Fruit fly (Drosophila melanogaster) whole organism, embryonic: Measurements from ENCODE around the gene pbl.

Experiments
- CG10431 ChIP-seq: fragments of 200-800 bp; sonication (Bioruptor generic); optimal IDR thresholded peaks from 3 replicates; lab custom pipeline; 2018; ENCODE audit warnings: missing biosample characterization, mild to moderate bottlenecking, missing genetic modification characterization
- CG11695 ChIP-seq: fragments of 200-800 bp; sonication (Bioruptor generic); IDR thresholded peaks from 3 replicates; pipeline ENCODE4 v1.3.6; 2022; ENCODE audit warnings: missing biosample characterization, missing genetic modification characterization
- CG12104 ChIP-seq: fragments of 200-800 bp; sonication (Bioruptor generic); optimal IDR thresholded peaks from 3 replicates; lab custom pipeline; 2016; ENCODE audit warnings: missing biosample characterization, missing genetic modification characterization
- CG12219 ChIP-seq: fragments of 200-800 bp; sonication (Bioruptor generic); optimal IDR thresholded peaks from 3 replicates; lab custom pipeline; 2018; ENCODE audit warnings: missing biosample characterization, mild to moderate bottlenecking, missing genetic modification characterization
- CG12942 ChIP-seq: fragments of 200-800 bp; sonication (Bioruptor generic); optimal IDR thresholded peaks from 3 replicates; lab custom pipeline; 2016; ENCODE audit warnings: missing biosample characterization, missing genetic modification characterization
- CG13123 ChIP-seq: fragments of 200-800 bp; sonication (Bioruptor generic); optimal IDR thresholded peaks from 2 replicates; lab custom pipeline; 2016; ENCODE audit warnings: missing biosample characterization, missing genetic modification characterization
- CG14441 ChIP-seq: fragments of 200-800 bp; sonication (Bioruptor generic); IDR thresholded peaks from 2 replicates; pipeline ENCODE4 v1.3.6; 2022; ENCODE audit warnings: missing biosample characterization, missing genetic modification characterization
- CG14710 ChIP-seq: fragments of 200-800 bp; sonication (Bioruptor generic); optimal IDR thresholded peaks from 3 replicates; lab custom pipeline; 2019; ENCODE audit warnings: missing biosample characterization, mild to moderate bottlenecking, missing genetic modification characterization, moderate library complexity
- CG15073 ChIP-seq: fragments of 200-800 bp; sonication (Bioruptor generic); optimal IDR thresholded peaks from 2 replicates; lab custom pipeline; 2016; ENCODE audit warnings: missing biosample characterization, missing genetic modification characterization
- CG16813 ChIP-seq: fragments of 200-800 bp; sonication (Bioruptor generic); IDR thresholded peaks from 3 replicates; pipeline ENCODE4 v1.3.6; 2022; ENCODE audit warnings: missing biosample characterization, missing genetic modification characterization; ENCODE audit not compliant: partially characterized antibody
- CG16815 ChIP-seq: fragments of 200-800 bp; sonication (Bioruptor generic); optimal IDR thresholded peaks from 3 replicates; lab custom pipeline; 2017; ENCODE audit warnings: missing biosample characterization, mild to moderate bottlenecking, missing genetic modification characterization
- CG17186 ChIP-seq: fragments of 200-800 bp; sonication (Bioruptor generic); optimal IDR thresholded peaks from 3 replicates; lab custom pipeline; 2017; ENCODE audit warnings: missing biosample characterization, missing genetic modification reagents, missing genetic modification characterization
- CG17912 ChIP-seq: fragments of 200-800 bp; sonication (Bioruptor generic); optimal IDR thresholded peaks from 2 replicates; lab custom pipeline; 2018; ENCODE audit warnings: missing biosample characterization, mild to moderate bottlenecking, missing genetic modification characterization
- CG3847 ChIP-seq: fragments of 200-800 bp; sonication (Bioruptor generic); IDR thresholded peaks from 2 replicates; pipeline ENCODE4 v1.3.6; 2022; ENCODE audit warnings: missing biosample characterization, missing genetic modification characterization
- CG4424 ChIP-seq: fragments of 200-800 bp; sonication (Bioruptor generic); optimal IDR thresholded peaks from 3 replicates; lab custom pipeline; 2016; ENCODE audit warnings: missing biosample characterization, missing genetic modification characterization
- CG6791 ChIP-seq: fragments of 200-800 bp; sonication (Bioruptor generic); IDR thresholded peaks from 3 replicates; pipeline ENCODE4 v1.3.6; 2022; ENCODE audit warnings: missing biosample characterization, missing genetic modification characterization; ENCODE audit not compliant: partially characterized antibody
- CG7357 ChIP-seq: fragments of 200-800 bp; sonication (Bioruptor generic); IDR thresholded peaks from 3 replicates; pipeline ENCODE4 v1.3.6; 2022; ENCODE audit warnings: missing biosample characterization, missing genetic modification characterization
- CG8281 ChIP-seq: fragments of 200-800 bp; sonication (Bioruptor generic); optimal IDR thresholded peaks from 2 replicates; lab custom pipeline; 2018; ENCODE audit warnings: missing biosample characterization, mild to moderate bottlenecking, missing genetic modification characterization, moderate library complexity
- CG8765 ChIP-seq: fragments of 200-800 bp; sonication (Bioruptor generic); IDR thresholded peaks from 2 replicates; pipeline ENCODE4 v1.3.6; 2022; ENCODE audit warnings: missing biosample characterization, missing genetic modification characterization
- CG8944 ChIP-seq: fragments of 200-800 bp; sonication (Bioruptor generic); optimal IDR thresholded peaks from 3 replicates; lab custom pipeline; 2016; ENCODE audit warnings: missing biosample characterization, missing genetic modification characterization
- CTCF ChIP-seq: fragments of 200-800 bp; sonication (Bioruptor generic); optimal IDR thresholded peaks from 2 replicates; lab custom pipeline; 2017; ENCODE audit warnings: missing biosample characterization, mild to moderate bottlenecking, missing genetic modification characterization, moderate library complexity
- D ChIP-seq, 2 experiments: fragments of 200-800 bp in 1 of 2; fragments of >200 bp in 1 of 2; sonication (Bioruptor generic) in 1 of 2; optimal IDR thresholded peaks; 2 replicates in 1 of 2; 3 replicates in 1 of 2; lab custom pipeline; 2017; ENCODE audit warnings: mild to moderate bottlenecking in 1 of 2, missing biosample characterization in 1 of 2, missing genetic modification characterization in 1 of 2, missing genetic modification reagents in 1 of 2
- Dll ChIP-seq: fragments of 200-800 bp; sonication (Bioruptor generic); IDR thresholded peaks from 4 replicates; pipeline ENCODE4 v1.3.6; 2022; ENCODE audit warnings: missing biosample characterization, missing genetic modification characterization; ENCODE audit not compliant: partially characterized antibody
- Doc2 ChIP-seq: fragments of 200-800 bp; sonication (Bioruptor generic); IDR thresholded peaks from 2 replicates; pipeline ENCODE4 v1.3.6; 2022; ENCODE audit warnings: missing biosample characterization, missing genetic modification characterization
- Doc3 ChIP-seq: fragments of 200-800 bp; sonication (Bioruptor generic); IDR thresholded peaks from 3 replicates; pipeline ENCODE4 v1.3.6; 2022; ENCODE audit warnings: missing biosample characterization, missing genetic modification characterization; ENCODE audit not compliant: partially characterized antibody
- Fer3 ChIP-seq: fragments of 200-800 bp; sonication (Bioruptor generic); optimal IDR thresholded peaks from 2 replicates; lab custom pipeline; 2018; ENCODE audit warnings: missing biosample characterization, mild to moderate bottlenecking, missing genetic modification characterization, moderate library complexity
- HLH4C ChIP-seq: fragments of 200-800 bp; sonication (Bioruptor generic); IDR thresholded peaks from 3 replicates; pipeline ENCODE4 v1.3.6; 2022; ENCODE audit warnings: missing biosample characterization, missing genetic modification characterization; ENCODE audit not compliant: partially characterized antibody
- Hey ChIP-seq: fragments of 200-800 bp; sonication (Bioruptor generic); optimal IDR thresholded peaks from 3 replicates; lab custom pipeline; 2018; ENCODE audit warnings: missing biosample characterization, mild to moderate bottlenecking, missing genetic modification characterization
- NfI ChIP-seq: fragments of 200-800 bp; sonication (Bioruptor generic); optimal IDR thresholded peaks from 3 replicates; lab custom pipeline; 2018; ENCODE audit warnings: missing biosample characterization, mild to moderate bottlenecking, missing genetic modification characterization, moderate library complexity
- Xbp1 ChIP-seq: fragments of 200-800 bp; sonication (Bioruptor generic); optimal IDR thresholded peaks from 3 replicates; lab custom pipeline; 2016; ENCODE audit warnings: missing biosample characterization, mild to moderate bottlenecking, missing genetic modification characterization
- YL-1 ChIP-seq: fragments of 200-800 bp; sonication (Bioruptor generic); optimal IDR thresholded peaks from 3 replicates; lab custom pipeline; 2017; ENCODE audit warnings: missing biosample characterization, mild to moderate bottlenecking, missing genetic modification characterization
- chif ChIP-seq, 2 experiments: fragments of 200-800 bp; sonication (Bioruptor generic); optimal IDR thresholded peaks; 3 replicates each; lab custom pipeline; 2016; ENCODE audit warnings: missing biosample characterization in 2 of 2, missing genetic modification characterization in 2 of 2
- dan ChIP-seq: fragments of 200-800 bp; sonication (Bioruptor generic); IDR thresholded peaks from 2 replicates; pipeline ENCODE4 v1.3.6; 2022; ENCODE audit warnings: missing biosample characterization, missing genetic modification characterization
- danr ChIP-seq: fragments of 200-800 bp; sonication (Bioruptor generic); IDR thresholded peaks from 2 replicates; pipeline ENCODE4 v1.3.6; 2022; ENCODE audit warnings: missing biosample characterization, missing genetic modification characterization
- dimm ChIP-seq: fragments of 200-800 bp; sonication (Bioruptor generic); IDR thresholded peaks from 2 replicates; pipeline ENCODE4 v1.3.6; 2022; ENCODE audit warnings: missing biosample characterization, missing genetic modification characterization
- dpn ChIP-seq, 2 experiments: fragments of 200-800 bp; sonication (Bioruptor generic); optimal IDR thresholded peaks; 3 replicates each; lab custom pipeline; 2016; ENCODE audit warnings: missing biosample characterization in 2 of 2, missing genetic modification characterization in 2 of 2
- emc ChIP-seq: fragments of 200-800 bp; sonication (Bioruptor generic); optimal IDR thresholded peaks from 2 replicates; lab custom pipeline; 2016; ENCODE audit warnings: missing biosample characterization, missing genetic modification characterization
- en ChIP-seq: fragments of 200-800 bp; sonication (Bioruptor generic); optimal IDR thresholded peaks from 2 replicates; lab custom pipeline; 2016; ENCODE audit warnings: missing biosample characterization, missing genetic modification characterization
- hkb ChIP-seq, 2 experiments: fragments of 200-800 bp in 1 of 2; fragments of >200 bp in 1 of 2; sonication (Bioruptor generic) in 1 of 2; IDR thresholded peaks in 1 of 2; optimal IDR thresholded peaks in 1 of 2; 2 replicates each; pipeline versions ENCODE4 v1.3.6 to Lab custom; 2017 to 2022; ENCODE audit warnings: missing biosample characterization in 1 of 2, missing genetic modification characterization in 1 of 2
- lmd ChIP-seq: fragments of 200-800 bp; sonication (Bioruptor generic); IDR thresholded peaks from 2 replicates; pipeline ENCODE4 v1.3.6; 2022; ENCODE audit warnings: missing biosample characterization, missing genetic modification characterization
- org-1 ChIP-seq: fragments of 200-800 bp; sonication (Bioruptor generic); optimal IDR thresholded peaks from 2 replicates; lab custom pipeline; 2017; ENCODE audit warnings: missing biosample characterization, missing genetic modification characterization
- pum ChIP-seq: fragments of 200-800 bp; sonication (Bioruptor generic); optimal IDR thresholded peaks from 2 replicates; lab custom pipeline; 2016; ENCODE audit warnings: missing biosample characterization, missing genetic modification characterization
- shn ChIP-seq: fragments of 200-800 bp; sonication (Bioruptor generic); optimal IDR thresholded peaks from 3 replicates; lab custom pipeline; 2016; ENCODE audit warnings: missing biosample characterization, missing genetic modification characterization
- slbo ChIP-seq: fragments of 200-800 bp; sonication (Bioruptor generic); IDR thresholded peaks from 2 replicates; pipeline ENCODE4 v1.3.6; 2022; ENCODE audit warnings: missing biosample characterization, missing genetic modification characterization
- sna ChIP-seq: fragments of 200-800 bp; sonication (Bioruptor generic); IDR thresholded peaks from 2 replicates; pipeline ENCODE4 v1.3.6; 2022; ENCODE audit warnings: missing biosample characterization, missing genetic modification characterization; ENCODE audit not compliant: partially characterized antibody
- sob ChIP-seq: fragments of 200-800 bp; sonication (Bioruptor generic); IDR thresholded peaks from 2 replicates; pipeline ENCODE4 v1.3.6; 2022; ENCODE audit warnings: missing biosample characterization, missing genetic modification characterization
- stc ChIP-seq: fragments of 200-800 bp; sonication (Bioruptor generic); IDR thresholded peaks from 2 replicates; pipeline ENCODE4 v1.3.6; 2022; ENCODE audit warnings: missing biosample characterization, missing genetic modification characterization
- ttk ChIP-seq: fragments of 200-800 bp; sonication (Bioruptor generic); IDR thresholded peaks from 2 replicates; pipeline ENCODE4 v2.1.2; 2022; ENCODE audit warnings: missing biosample characterization, missing genetic modification characterization
- unpg ChIP-seq: fragments of 200-800 bp; sonication (Bioruptor generic); optimal IDR thresholded peaks from 3 replicates; lab custom pipeline; 2018; ENCODE audit warnings: missing biosample characterization, mild to moderate bottlenecking, missing genetic modification characterization, moderate library complexity
- vfl ChIP-seq: fragments of 200-800 bp; sonication (Bioruptor generic); optimal IDR thresholded peaks from 2 replicates; lab custom pipeline; 2016; ENCODE audit warnings: missing biosample characterization, missing genetic modification characterization
- wdn ChIP-seq: fragments of 200-800 bp; sonication (Bioruptor generic); IDR thresholded peaks from 2 replicates; pipeline ENCODE4 v1.3.6; 2022; ENCODE audit warnings: missing biosample characterization, missing genetic modification characterization
- yki ChIP-seq: fragments of >200 bp; optimal IDR thresholded peaks from 3 replicates; lab custom pipeline; 2018

The pbl gene

dm6 chr3L:7947880-7948286, 36.1 kb upstream of the pbl start, which contains the start of gene exex (continued):
- no peak for TF ChIP-seq lmd
- no peak for TF ChIP-seq stc
- no peak for TF ChIP-seq CG8281 (tag; lab: Kevin White, UChicago)
- no peak for TF ChIP-seq wdn
- no peak for TF ChIP-seq Dll (GFP tag; lab: Robert Waterston, UW)
- peak; percentile 4 for TF ChIP-seq Hey (tag; lab: Kevin White, UChicago)
- TF ChIP-seq NfI = no peak
- TF ChIP-seq CG11695 (GFP tag; lab: Robert Waterston, UW) = no peak
- TF ChIP-seq Fer3 = no peak
- no peak for TF ChIP-seq Xbp1 (GFP tag; lab: Kevin White, UChicago)
- TF ChIP-seq dpn (GFP tag; optimal IDR thresholded peaks at IDR 0.05; lab: Kevin White, UChicago) = no peak
- 0 out of 3 replicates have a peak, but pooled peaks have one; percentile 17 for TF ChIP-seq CG6791 (GFP tag; lab: Robert Waterston, UW)
- TF ChIP-seq sob (GFP tag; lab: Robert Waterston, UW) = no peak
- TF ChIP-seq CG8944 (GFP tag; lab: Kevin White, UChicago) = no peak
- TF ChIP-seq CG14441 (GFP tag; lab: Robert Waterston, UW) = no peak
- TF ChIP-seq CG12219 (GFP tag; lab: Kevin White, UChicago) = no peak
- TF ChIP-seq Doc3 (GFP tag; lab: Robert Waterston, UW) = no peak
- no peak for TF ChIP-seq CG10431
- TF ChIP-seq CG16813 (GFP tag; lab: Robert Waterston, UW) = peak; percentile 16; the same call in 1 of the 3 replicates
- TF ChIP-seq emc (GFP tag; lab: Kevin White, UChicago) = no peak
- TF ChIP-seq CG12104 = no peak
- no peak for TF ChIP-seq ttk (GFP tag; lab: Robert Waterston, UW)
- TF ChIP-seq en (GFP tag; lab: Kevin White, UChicago) = no peak
- TF ChIP-seq yki = peak; percentile 48
- no peak for TF ChIP-seq CTCF (GFP tag; lab: Kevin White, UChicago)
- TF ChIP-seq CG15073 (GFP tag; lab: Kevin White, UChicago) = no peak
- no peak for TF ChIP-seq slbo
- TF ChIP-seq CG13123 (GFP tag; lab: Kevin White, UChicago) = no peak
- TF ChIP-seq sna (GFP tag; lab: Robert Waterston, UW) = peak; percentile 44; the same call in 1 of the 2 replicates
- no peak for TF ChIP-seq danr (GFP tag; lab: Robert Waterston, UW)
- TF ChIP-seq CG8765 (GFP tag; lab: Robert Waterston, UW) = no peak
- TF ChIP-seq YL-1 (GFP tag; lab: Kevin White, UChicago) = no peak
- TF ChIP-seq CG4424 (GFP tag; lab: Kevin White, UChicago) = no peak
- no peak for TF ChIP-seq shn
- peak; percentile 1 for TF ChIP-seq unpg (GFP tag; lab: Kevin White, UChicago)
- no peak for TF ChIP-seq Doc2
- TF ChIP-seq dimm (GFP tag; lab: Robert Waterston, UW) = no peak
- no peak for TF ChIP-seq D (optimal IDR thresholded peaks at IDR 0.05; lab: Kevin White, UChicago)
- TF ChIP-seq D (GFP tag; optimal IDR thresholded peaks at IDR 0.05; lab: Kevin White, UChicago) = no peak
- TF ChIP-seq CG16815 (GFP tag; lab: Kevin White, UChicago) = no peak
- no peak for TF ChIP-seq chif (GFP tag; optimal IDR thresholded peaks at IDR 0.05; lab: Kevin White, UChicago)
- TF ChIP-seq org-1 (GFP tag; lab: Kevin White, UChicago) = no peak
- no peak for TF ChIP-seq CG12942 (GFP tag; lab: Kevin White, UChicago)
- TF ChIP-seq dan (GFP tag; lab: Robert Waterston, UW) = no peak
- no peak for TF ChIP-seq CG7357 (GFP tag; lab: Robert Waterston, UW)
- TF ChIP-seq CG3847 (GFP tag; lab: Robert Waterston, UW) = no peak
- no peak for TF ChIP-seq CG17912 (GFP tag; lab: Kevin White, UChicago)
- TF ChIP-seq CG14710 = no peak
- TF ChIP-seq hkb (optimal IDR thresholded peaks at IDR 0.05; lab: Kevin White, UChicago) = no peak
- TF ChIP-seq hkb (GFP tag; IDR thresholded peaks at IDR 0.05; lab: Robert Waterston, UW) = peak; percentile 32; the same call in 1 of the 2 replicates
- TF ChIP-seq HLH4C (GFP tag; lab: Robert Waterston, UW) = no peak
- no peak for TF ChIP-seq vfl (GFP tag; lab: Kevin White, UChicago)
- no peak for TF ChIP-seq CG17186 (GFP tag; lab: Kevin White, UChicago)
- no peak for TF ChIP-seq pum (GFP tag; lab: Kevin White, UChicago)
